Fruit fly (Drosophila melanogaster): Measurements from ENCODE around the gene rdgA.
A peak's percentile ranks its signal among the peaks of the same experiment; 100 is the strongest.

Gene rdgA

DNA sequence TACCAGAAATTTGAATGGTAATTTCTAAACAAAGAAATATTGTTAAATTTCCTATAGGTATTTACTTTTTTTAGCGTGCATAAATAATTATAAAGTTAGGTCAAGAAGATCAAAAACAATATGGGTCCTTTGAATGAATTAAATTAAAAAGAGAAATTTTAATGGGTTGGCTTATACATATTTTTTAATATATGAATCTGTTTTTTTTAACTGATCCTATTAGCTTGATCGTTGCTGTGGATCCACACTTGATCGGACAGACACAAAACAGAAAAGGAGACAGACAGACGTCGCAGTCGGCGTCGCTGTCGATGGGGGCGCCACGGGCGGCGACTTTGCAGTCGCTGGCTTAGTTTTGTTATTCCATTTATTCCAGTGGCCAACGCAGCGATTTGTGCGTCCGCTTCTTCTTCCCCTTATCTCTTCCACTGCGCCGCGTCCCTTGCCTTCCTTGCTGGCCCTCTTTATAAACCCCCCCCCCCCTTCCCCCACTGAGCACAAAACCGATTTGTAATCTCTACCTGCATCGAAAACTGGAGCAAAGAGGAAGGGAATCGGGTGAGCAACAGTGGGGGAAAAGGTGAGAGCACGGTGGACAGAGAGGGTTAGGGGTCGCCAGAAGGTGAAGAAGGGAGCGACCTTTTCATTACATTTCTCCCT lies 141.0 kb downstream of the rdgA start:
- TF ChIP-seq lola (GFP tag; optimal IDR thresholded peaks at IDR 0.05) (peak in 1 of 3 experiments; percentile 89), CG14965 (GFP tag; optimal IDR thresholded peaks at IDR 0.05; ENCODE audit: borderline replicate concordance) (no peak), jumu (GFP tag; optimal IDR thresholded peaks at IDR 0.05) (no peak), Awh (GFP tag; IDR thresholded peaks at IDR 0.05) (peak; percentile 31; the same call in 1 of the 2 replicates), CG6689 (GFP tag; IDR thresholded peaks at IDR 0.05) (peak; percentile 65), mld (GFP tag; IDR thresholded peaks at IDR 0.05; ENCODE audit: partially characterized antibody) (no peak), ato (GFP tag; IDR thresholded peaks at IDR 0.05; ENCODE audit: partially characterized antibody) (no peak), CG1647 (GFP tag; optimal IDR thresholded peaks at IDR 0.05) (no peak), CG32532 (GFP tag; IDR thresholded peaks at IDR 0.05) (peak; percentile 14; the same call in 1 of the 2 replicates), sna (GFP tag; IDR thresholded peaks at IDR 0.05; ENCODE audit: partially characterized antibody) (no peak), CG4730 (GFP tag; IDR thresholded peaks at IDR 0.05) (no peak), CG9215 (GFP tag; IDR thresholded peaks at IDR 0.05) (no peak), D19A (tag; optimal IDR thresholded peaks at IDR 0.05) (peak; percentile 81), so (GFP tag; IDR thresholded peaks at IDR 0.05) (peak; percentile 59; the same call in 1 of the 3 replicates), peb (GFP tag; IDR thresholded peaks at IDR 0.05) (0 out of 2 replicates have a peak, but pooled peaks have one; percentile 15), caup (GFP tag; optimal IDR thresholded peaks at IDR 0.05; ENCODE audit: severe bottlenecking) (no peak), klu (GFP tag; IDR thresholded peaks at IDR 0.05) (no peak), Lpt (GFP tag; optimal IDR thresholded peaks at IDR 0.05) (no peak), gro (GFP tag; optimal IDR thresholded peaks at IDR 0.05) (no peak), Dip3 (GFP tag; optimal IDR thresholded peaks at IDR 0.05) (no peak), dan (GFP tag; IDR thresholded peaks at IDR 0.05) (no peak), Gsc (GFP tag; IDR thresholded peaks at IDR 0.05) (no peak), nom (GFP tag; optimal IDR thresholded peaks at IDR 0.05) (peak; percentile 71), tin (GFP tag; optimal IDR thresholded peaks at IDR 0.05) (peak; percentile 44), CG7372 (GFP tag; IDR thresholded peaks at IDR 0.05) (no peak), stwl (tag; optimal IDR thresholded peaks at IDR 0.05) (no peak), CG17568 (GFP tag; optimal IDR thresholded peaks at IDR 0.05) (peak; percentile 19), bab2 (GFP tag; optimal IDR thresholded peaks at IDR 0.05) (peak; percentile 1), dmrt99B (tag; optimal IDR thresholded peaks at IDR 0.05) (peak; percentile 87), chn (GFP tag; optimal IDR thresholded peaks at IDR 0.05) (peak; percentile 3), esg (GFP tag; conservative IDR thresholded peaks at IDR 0.05) (peak; percentile 62), Dp (GFP tag; optimal IDR thresholded peaks at IDR 0.05) (no peak), luna (GFP tag; optimal IDR thresholded peaks at IDR 0.05) (no peak), CG17829 (tag; optimal IDR thresholded peaks at IDR 0.05) (peak; percentile 90), CG1603 (tag; optimal IDR thresholded peaks at IDR 0.05) (no peak), CG10431 (GFP tag; optimal IDR thresholded peaks at IDR 0.05) (peak; percentile 30), ATbp (GFP tag; optimal IDR thresholded peaks at IDR 0.05) (peak; percentile 67), Kr (GFP tag; optimal IDR thresholded peaks at IDR 0.05) (peak; percentile 77), onecut (GFP tag; IDR thresholded peaks at IDR 0.05) (peak; percentile 49), CG32767 (GFP tag; IDR thresholded peaks at IDR 0.05) (peak; percentile 59; the same call in 1 of the 2 replicates), CG3065 (GFP tag; optimal IDR thresholded peaks at IDR 0.05) (peak; percentile 17), CG1602 (GFP tag; optimal IDR thresholded peaks at IDR 0.05) (peak; percentile 67), repo (GFP tag; optimal IDR thresholded peaks at IDR 0.05) (no peak), gfzf (GFP tag; optimal IDR thresholded peaks at IDR 0.05) (no peak), chm (GFP tag; IDR thresholded peaks at IDR 0.05) (peak; percentile 49; the same call in 1 of the 2 replicates), eve (GFP tag; optimal IDR thresholded peaks at IDR 0.05) (no peak), CG16779 (GFP tag; IDR thresholded peaks at IDR 0.05) (no peak), CG10979 (tag; optimal IDR thresholded peaks at IDR 0.05) (peak; percentile 88), CG1529 (GFP tag; optimal IDR thresholded peaks at IDR 0.05) (peak; percentile 73), fd3F (GFP tag; optimal IDR thresholded peaks at IDR 0.05) (no peak)

Measured in whole organism, embryonic.